Fruit fly (Drosophila melanogaster): ENCODE data around the gene PDZ-GEF.

The PDZ-GEF gene

dm6 chr2L:6343084-6343873 is 19.7 kb downstream of the PDZ-GEF start (continued):
- TF ChIP-seq CG4854 (GFP tag; optimal IDR thresholded peaks at IDR 0.05) (no peak), gt (GFP tag; IDR thresholded peaks at IDR 0.05) (0 out of 2 replicates have a peak, but pooled peaks have one; percentile 28), lilli (GFP tag; optimal IDR thresholded peaks at IDR 0.05) (no peak), lov (optimal IDR thresholded peaks at IDR 0.05) (no peak), lov (GFP tag; IDR thresholded peaks at IDR 0.05) (no peak), CG8944 (GFP tag; optimal IDR thresholded peaks at IDR 0.05) (no peak), CG31365 (tag; optimal IDR thresholded peaks at IDR 0.05) (no peak), CG17912 (GFP tag; optimal IDR thresholded peaks at IDR 0.05) (peak; percentile 65), prd (optimal IDR thresholded peaks at IDR 0.05) (no peak), prd (GFP tag; IDR thresholded peaks at IDR 0.05) (no peak), Dfd (GFP tag; optimal IDR thresholded peaks at IDR 0.05) (no peak), slbo (GFP tag; IDR thresholded peaks at IDR 0.05) (peak; percentile 58), ewg (GFP tag; optimal IDR thresholded peaks at IDR 0.05) (no peak), CkIIα-i1 (GFP tag; IDR thresholded peaks at IDR 0.05) (no peak), shn (GFP tag; optimal IDR thresholded peaks at IDR 0.05) (no peak), Drgx (GFP tag; IDR thresholded peaks at IDR 0.05) (no peak), Scr (GFP tag; IDR thresholded peaks at IDR 0.05; ENCODE audit: partially characterized antibody) (peak; percentile 17; the same call in 1 of the 2 replicates), peb (GFP tag; IDR thresholded peaks at IDR 0.05) (no peak), ind (GFP tag; optimal IDR thresholded peaks at IDR 0.05) (no peak), bowl (GFP tag; IDR thresholded peaks at IDR 0.05) (0 out of 2 replicates have a peak, but pooled peaks have one; percentile 12), Hr39 (optimal IDR thresholded peaks at IDR 0.05) (no peak), CG33557 (GFP tag; optimal IDR thresholded peaks at IDR 0.05) (no peak), CG1647 (GFP tag; optimal IDR thresholded peaks at IDR 0.05) (peak; percentile 3), YL-1 (GFP tag; optimal IDR thresholded peaks at IDR 0.05) (peak; percentile 56), MESR4 (GFP tag; optimal IDR thresholded peaks at IDR 0.05) (peak; percentile 43), pzg (GFP tag; optimal IDR thresholded peaks at IDR 0.05) (peak; percentile 90), bsh (GFP tag; optimal IDR thresholded peaks at IDR 0.05) (no peak), al (GFP tag; IDR thresholded peaks at IDR 0.05) (no peak), repo (GFP tag; optimal IDR thresholded peaks at IDR 0.05) (peak; percentile 9), CG7928 (GFP tag; optimal IDR thresholded peaks at IDR 0.05) (peak; percentile 22), amos (GFP tag; IDR thresholded peaks at IDR 0.05; ENCODE audit: partially characterized antibody) (peak; percentile 44; the same call in 1 of the 2 replicates), chm (GFP tag; IDR thresholded peaks at IDR 0.05) (no peak), CG16815 (GFP tag; optimal IDR thresholded peaks at IDR 0.05) (no peak), so (GFP tag; IDR thresholded peaks at IDR 0.05) (no peak), Dbx (GFP tag; IDR thresholded peaks at IDR 0.05) (peak; percentile 48; the same call in 1 of the 3 replicates), Ada2b (GFP tag; IDR thresholded peaks at IDR 0.05) (no peak), stc (GFP tag; IDR thresholded peaks at IDR 0.05) (no peak), CG2202 (tag; optimal IDR thresholded peaks at IDR 0.05) (no peak), toy (GFP tag; IDR thresholded peaks at IDR 0.05) (no peak), ems (GFP tag; optimal IDR thresholded peaks at IDR 0.05) (no peak), Ets65A (GFP tag) (peak; percentile 49), CG1832 (GFP tag; optimal IDR thresholded peaks at IDR 0.05) (no peak), ash1 (GFP tag; optimal IDR thresholded peaks at IDR 0.05) (no peak), eyg (GFP tag; optimal IDR thresholded peaks at IDR 0.05) (no peak), Myb (GFP tag; optimal IDR thresholded peaks at IDR 0.05) (peak; percentile 34), Opbp (GFP tag; IDR thresholded peaks at IDR 0.05; ENCODE audit: partially characterized antibody) (peak; percentile 65; the same call in 2 of the 3 replicates), ranshi (GFP tag; IDR thresholded peaks at IDR 0.05) (peak; percentile 47; the same call in 1 of the 2 replicates), pb (GFP tag; optimal IDR thresholded peaks at IDR 0.05) (no peak), CG4328 (GFP tag; optimal IDR thresholded peaks at IDR 0.05) (no peak), pho (GFP tag; optimal IDR thresholded peaks at IDR 0.05) (no peak), tup (GFP tag; optimal IDR thresholded peaks at IDR 0.05) (no peak)

Measured in whole organism, embryonic.